Worm (Caenorhabditis elegans) whole organism, L1 larva: ENCODE data around the gene F54F2.7.

Experiments
- C04F5.9 ChIP-seq: sonication (generic microtip); optimal IDR thresholded peaks from 2 replicates; lab custom pipeline; 2016; ENCODE audit warnings: missing genetic modification characterization, missing compliant biosample characterization
- C16A3.4 ChIP-seq: fragments of 150-350 bp; optimal IDR thresholded peaks from 2 replicates; lab custom pipeline; 2014; ENCODE audit warnings: missing biosample characterization, missing genetic modification characterization
- C34B4.2 ChIP-seq: sonication (generic microtip); optimal IDR thresholded peaks from 2 replicates; lab custom pipeline; 2017; ENCODE audit warnings: mild to moderate bottlenecking, missing genetic modification characterization, missing compliant biosample characterization
- aha-1 ChIP-seq: fragments of 150-350 bp; optimal IDR thresholded peaks from 2 replicates; lab custom pipeline; 2014; ENCODE audit warnings: missing biosample characterization, missing genetic modification characterization
- aly-2 ChIP-seq: fragments of 150-350 bp; optimal IDR thresholded peaks from 2 replicates; lab custom pipeline; 2014; ENCODE audit warnings: missing biosample characterization, missing genetic modification characterization
- ama-1 ChIP-seq: fragments of 150-350 bp; optimal IDR thresholded peaks from 2 replicates; lab custom pipeline; 2014
- blmp-1 ChIP-seq: fragments of 150-350 bp; optimal IDR thresholded peaks from 2 replicates; lab custom pipeline; 2014; ENCODE audit warnings: missing biosample characterization, missing genetic modification characterization
- ceh-63 ChIP-seq: fragments of 200-800 bp; sonication (Bioruptor generic); optimal IDR thresholded peaks from 2 replicates; lab custom pipeline; 2018; ENCODE audit warnings: mild to moderate bottlenecking, missing genetic modification characterization, missing compliant biosample characterization
- ceh-90 ChIP-seq: sonication (generic microtip); optimal IDR thresholded peaks from 2 replicates; lab custom pipeline; 2016; ENCODE audit warnings: missing genetic modification characterization, missing compliant biosample characterization
- ces-1 ChIP-seq: fragments of 150-350 bp; optimal IDR thresholded peaks from 2 replicates; lab custom pipeline; 2014; ENCODE audit warnings: missing biosample characterization, missing genetic modification reagents, missing genetic modification characterization
- dsc-1 ChIP-seq: sonication (generic microtip); optimal IDR thresholded peaks from 2 replicates; lab custom pipeline; 2016; ENCODE audit warnings: mild to moderate bottlenecking, missing genetic modification characterization, missing compliant biosample characterization
- efl-1 ChIP-seq, 4 experiments: fragments of 150-350 bp; optimal IDR thresholded peaks in 3 of 4; peaks in 1 of 4; 1 replicate in 1 of 4; 2 replicates in 3 of 4; lab custom pipeline; 2014; ENCODE audit warnings: missing biosample characterization in 2 of 4, missing genetic modification characterization in 2 of 4, missing genetic modification reagents in 2 of 4
- efl-3 ChIP-seq: fragments of 200-800 bp; sonication (Bioruptor generic); optimal IDR thresholded peaks from 2 replicates; lab custom pipeline; 2018; ENCODE audit warnings: mild to moderate bottlenecking, missing genetic modification characterization, missing compliant biosample characterization
- elt-2 ChIP-seq: sonication (generic microtip); optimal IDR thresholded peaks from 2 replicates; lab custom pipeline; 2016; ENCODE audit warnings: missing genetic modification characterization, mild to moderate bottlenecking, inconsistent platforms, missing compliant biosample characterization, missing genetic modification reagents
- elt-3 ChIP-seq, 6 experiments: fragments of 150-350 bp in 1 of 6; sonication (generic microtip); optimal IDR thresholded peaks; 2 replicates each; lab custom pipeline; 2017 to 2018; ENCODE audit warnings: missing biosample characterization in 6 of 6, missing genetic modification characterization in 6 of 6, inconsistent platforms in 1 of 6
- ets-5 ChIP-seq: fragments of 200-800 bp; sonication (Bioruptor generic); IDR thresholded peaks from 2 replicates; pipeline ENCODE4 v1.3.6; 2022; ENCODE audit warnings: missing genetic modification characterization, missing compliant biosample characterization
- fkh-10 ChIP-seq: sonication (generic microtip); optimal IDR thresholded peaks from 2 replicates; lab custom pipeline; 2017; ENCODE audit warnings: missing biosample characterization, missing genetic modification reagents, missing genetic modification characterization
- fkh-4 ChIP-seq: sonication (generic microtip); optimal IDR thresholded peaks from 2 replicates; lab custom pipeline; 2016; ENCODE audit warnings: missing compliant biosample characterization, missing genetic modification characterization, borderline replicate concordance
- fkh-8 ChIP-seq: sonication (generic microtip); optimal IDR thresholded peaks from 2 replicates; lab custom pipeline; 2016; ENCODE audit warnings: mild to moderate bottlenecking, missing genetic modification characterization, missing compliant biosample characterization
- fos-1 ChIP-seq: fragments of 150-350 bp; optimal IDR thresholded peaks from 2 replicates; lab custom pipeline; 2014; ENCODE audit warnings: missing biosample characterization, missing genetic modification characterization
- hlh-4 ChIP-seq: sonication (generic microtip); optimal IDR thresholded peaks from 2 replicates; lab custom pipeline; 2016; ENCODE audit warnings: mild to moderate bottlenecking, missing genetic modification characterization, missing compliant biosample characterization
- hpl-2 ChIP-seq: fragments of 150-350 bp; optimal IDR thresholded peaks from 2 replicates; lab custom pipeline; 2014; ENCODE audit warnings: missing biosample characterization, missing genetic modification reagents, missing genetic modification characterization
- irx-1 ChIP-seq: sonication (generic microtip); optimal IDR thresholded peaks from 2 replicates; lab custom pipeline; 2016; ENCODE audit warnings: missing genetic modification characterization, missing compliant biosample characterization
- isw-1 ChIP-seq: fragments of 200-800 bp; sonication (Bioruptor generic); IDR thresholded peaks from 2 replicates; pipeline ENCODE4 v1.3.6; 2022; ENCODE audit warnings: missing genetic modification characterization, missing compliant biosample characterization
- lin-13 ChIP-seq: fragments of 150-350 bp; optimal IDR thresholded peaks from 2 replicates; lab custom pipeline; 2014; ENCODE audit warnings: missing biosample characterization, missing genetic modification reagents, missing genetic modification characterization
- lin-15B ChIP-seq: fragments of 150-350 bp; sonication (generic microtip); optimal IDR thresholded peaks from 3 replicates; lab custom pipeline; 2014; ENCODE audit warnings: missing biosample characterization, missing genetic modification characterization
- lin-35 ChIP-seq, 2 experiments: fragments of 150-350 bp; optimal IDR thresholded peaks; 2 replicates each; lab custom pipeline; 2014; ENCODE audit warnings: missing biosample characterization in 2 of 2, missing genetic modification characterization in 2 of 2, missing genetic modification reagents in 2 of 2
- lsy-2 ChIP-seq, 2 experiments: fragments of 150-350 bp; optimal IDR thresholded peaks; 2 replicates each; lab custom pipeline; 2014; ENCODE audit warnings: missing biosample characterization in 2 of 2, missing genetic modification characterization in 2 of 2
- mab-9 ChIP-seq: fragments of 200-800 bp; sonication (Bioruptor generic); IDR thresholded peaks from 2 replicates; pipeline ENCODE4 v1.3.6; 2022; ENCODE audit warnings: missing genetic modification reagents, missing genetic modification characterization, missing compliant biosample characterization
- mdl-1 ChIP-seq, 2 experiments: fragments of 150-350 bp; optimal IDR thresholded peaks; 2 replicates each; lab custom pipeline; 2014 to 2017; ENCODE audit warnings: missing biosample characterization in 2 of 2, missing genetic modification characterization in 2 of 2, inconsistent platforms in 1 of 2
- mef-2 ChIP-seq: fragments of 150-350 bp; optimal IDR thresholded peaks from 2 replicates; lab custom pipeline; 2014; ENCODE audit warnings: missing biosample characterization, missing genetic modification characterization
- mep-1 ChIP-seq: fragments of 150-350 bp; optimal IDR thresholded peaks from 2 replicates; lab custom pipeline; 2014; ENCODE audit warnings: missing biosample characterization, missing genetic modification characterization
- nhr-11 ChIP-seq: fragments of 150-350 bp; optimal IDR thresholded peaks from 2 replicates; lab custom pipeline; 2014; ENCODE audit warnings: missing biosample characterization, missing genetic modification characterization
- nhr-19 ChIP-seq: fragments of 200-800 bp; sonication (Bioruptor generic); conservative IDR thresholded peaks from 2 replicates; pipeline ENCODE4 v1.3.6; 2022; ENCODE audit warnings: missing genetic modification characterization, missing compliant biosample characterization
- nhr-20 ChIP-seq: sonication (generic microtip); optimal IDR thresholded peaks from 2 replicates; lab custom pipeline; 2016; ENCODE audit warnings: mild to moderate bottlenecking, missing genetic modification characterization, missing compliant biosample characterization
- nhr-237 ChIP-seq: fragments of 150-350 bp; optimal IDR thresholded peaks from 2 replicates; lab custom pipeline; 2014; ENCODE audit warnings: missing biosample characterization, missing genetic modification characterization
- nhr-28 ChIP-seq: fragments of 150-350 bp; optimal IDR thresholded peaks from 2 replicates; lab custom pipeline; 2014; ENCODE audit warnings: missing biosample characterization, missing genetic modification characterization
- nhr-47 ChIP-seq: sonication (generic microtip); optimal IDR thresholded peaks from 2 replicates; lab custom pipeline; 2016; ENCODE audit warnings: mild to moderate bottlenecking, missing genetic modification characterization, moderate library complexity, missing compliant biosample characterization
- nhr-77 ChIP-seq: fragments of 150-350 bp; optimal IDR thresholded peaks from 2 replicates; lab custom pipeline; 2014; ENCODE audit warnings: missing biosample characterization, missing genetic modification characterization
- nhr-84 ChIP-seq: sonication (generic microtip); optimal IDR thresholded peaks from 2 replicates; lab custom pipeline; 2017; ENCODE audit warnings: missing biosample characterization, missing genetic modification characterization
- pag-3 ChIP-seq: sonication (generic microtip); optimal IDR thresholded peaks from 2 replicates; lab custom pipeline; 2017; ENCODE audit warnings: missing genetic modification characterization, mild to moderate bottlenecking, missing compliant biosample characterization, antibody characterized with exemption, borderline replicate concordance; ENCODE audit not compliant: insufficient read depth
- rnt-1 ChIP-seq: sonication (generic microtip); optimal IDR thresholded peaks from 2 replicates; lab custom pipeline; 2016; ENCODE audit warnings: mild to moderate bottlenecking, missing genetic modification characterization, moderate library complexity, missing compliant biosample characterization
- skn-1 ChIP-seq: fragments of 150-350 bp; optimal IDR thresholded peaks from 2 replicates; lab custom pipeline; 2014; ENCODE audit warnings: missing biosample characterization, missing genetic modification characterization
- snpc-4 ChIP-seq: fragments of 150-350 bp; optimal IDR thresholded peaks from 2 replicates; lab custom pipeline; 2014; ENCODE audit warnings: missing biosample characterization, missing genetic modification characterization
- sox-4 ChIP-seq: sonication (generic microtip); optimal IDR thresholded peaks from 2 replicates; lab custom pipeline; 2016; ENCODE audit warnings: missing genetic modification characterization, missing compliant biosample characterization
- sup-37 ChIP-seq: fragments of 200-800 bp; sonication (Bioruptor generic); optimal IDR thresholded peaks from 2 replicates; lab custom pipeline; 2018; ENCODE audit warnings: mild to moderate bottlenecking, missing genetic modification characterization, missing compliant biosample characterization
- swsn-7 ChIP-seq: sonication (generic microtip); optimal IDR thresholded peaks from 2 replicates; lab custom pipeline; 2016; ENCODE audit warnings: missing genetic modification characterization, missing compliant biosample characterization
- tbx-2 ChIP-seq: sonication (generic microtip); optimal IDR thresholded peaks from 2 replicates; lab custom pipeline; 2016; ENCODE audit warnings: missing genetic modification characterization, missing compliant biosample characterization
- tlp-1 ChIP-seq: fragments of 150-350 bp; optimal IDR thresholded peaks from 2 replicates; lab custom pipeline; 2014; ENCODE audit warnings: missing biosample characterization, missing genetic modification characterization
- unc-30 ChIP-seq: sonication (generic microtip); optimal IDR thresholded peaks from 2 replicates; lab custom pipeline; 2017; ENCODE audit warnings: missing biosample characterization, missing genetic modification characterization
- unc-62 ChIP-seq: fragments of 150-350 bp; optimal IDR thresholded peaks from 2 replicates; lab custom pipeline; 2014; ENCODE audit warnings: missing biosample characterization, missing genetic modification reagents, missing genetic modification characterization
- xbp-1 ChIP-seq: sonication (generic microtip); optimal IDR thresholded peaks from 2 replicates; lab custom pipeline; 2016; ENCODE audit warnings: missing genetic modification characterization, missing compliant biosample characterization
- ztf-11 ChIP-seq, 2 experiments: sonication (generic microtip); optimal IDR thresholded peaks; 2 replicates each; lab custom pipeline; 2016 to 2017; ENCODE audit warnings: missing genetic modification characterization in 2 of 2, missing biosample characterization in 1 of 2, missing compliant biosample characterization in 1 of 2

F54F2.7 gene

DNA sequence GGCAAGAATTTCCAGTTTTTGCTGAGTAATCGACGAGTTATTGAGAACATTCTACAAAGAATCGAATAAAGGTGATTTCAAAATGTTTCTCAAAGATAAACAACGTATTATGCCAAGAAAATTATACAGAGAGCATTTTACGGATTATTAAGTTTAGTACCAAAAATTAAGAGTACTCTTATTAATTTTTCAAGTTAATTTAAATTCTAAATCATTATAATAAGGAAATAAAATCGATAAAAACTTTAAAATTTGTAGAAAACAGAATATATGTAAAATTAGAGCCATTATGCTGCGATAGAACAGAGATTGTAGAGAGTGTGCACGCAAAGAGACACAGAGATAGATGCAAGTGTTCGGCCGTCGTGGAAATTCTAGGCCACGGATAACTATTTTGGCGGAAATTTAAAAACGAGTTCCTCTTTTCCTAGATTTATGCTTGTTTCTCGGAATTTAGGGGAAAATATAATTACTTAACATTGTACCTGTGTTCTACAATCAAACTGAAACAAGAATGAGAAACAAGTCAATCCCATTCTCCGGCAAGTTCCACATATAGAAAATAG lies 43.4 kb upstream of the F54F2.7 start, which contains the start of gene F44E2.9 (continued):
- TF ChIP-seq elt-3 (tag; optimal IDR thresholded peaks at IDR 0.05; lab: Kevin White, UChicago) (peak in 1 of 6 experiments; percentile 58), unc-62 (GFP tag; lab: Kevin White, UChicago) (no peak), nhr-237 (tag; lab: Kevin White, UChicago) (no peak), isw-1 (GFP tag; lab: Robert Waterston, UW) (peak; percentile 67), unc-30 (tag; lab: Kevin White, UChicago) (no peak), nhr-84 (tag; lab: Kevin White, UChicago) (no peak), aha-1 (tag; lab: Kevin White, UChicago) (no peak), pag-3 (tag; lab: Kevin White, UChicago) (no peak), lin-15B (peak; percentile 33), fkh-10 (peak; percentile 7), C16A3.4 (peak; percentile 39), elt-2 (tag; lab: Kevin White, UChicago) (peak; percentile 16), nhr-77 (no peak), xbp-1 (tag; lab: Kevin White, UChicago) (peak; percentile 65), mab-9 (no peak), rnt-1 (peak; percentile 96), sox-4 (tag; lab: Kevin White, UChicago) (no peak), nhr-11 (tag; lab: Kevin White, UChicago) (no peak), lsy-2 (tag; optimal IDR thresholded peaks at IDR 0.05; lab: Kevin White, UChicago) (peak; percentile 76 to 86), fkh-4 (tag; lab: Kevin White, UChicago) (peak; percentile 69), nhr-47 (tag; lab: Kevin White, UChicago) (no peak), mep-1 (tag; lab: Kevin White, UChicago) (peak; percentile 65), blmp-1 (tag; lab: Kevin White, UChicago) (peak; percentile 16), nhr-28 (tag; lab: Kevin White, UChicago) (no peak), fkh-8 (peak; percentile 43), hpl-2 (no peak), hlh-4 (tag; lab: Kevin White, UChicago) (no peak), C34B4.2 (tag; lab: Kevin White, UChicago) (no peak), snpc-4 (peak; percentile 22), tbx-2 (tag; lab: Kevin White, UChicago) (peak; percentile 77), ztf-11 (tag; optimal IDR thresholded peaks at IDR 0.05; lab: Kevin White, UChicago) (peak in 1 of 2 experiments; percentile 78), aly-2 (tag; lab: Kevin White, UChicago) (no peak), nhr-20 (peak; percentile 70), ceh-90 (tag; lab: Kevin White, UChicago) (peak; percentile 88), sup-37 (GFP tag; lab: Kevin White, UChicago) (no peak), lin-35 (GFP tag; optimal IDR thresholded peaks at IDR 0.05; lab: Kevin White, UChicago) (peak; percentile 96), irx-1 (tag; lab: Kevin White, UChicago) (peak; percentile 62), efl-3 (GFP tag; lab: Kevin White, UChicago) (no peak), mdl-1 (tag; optimal IDR thresholded peaks at IDR 0.05; lab: Kevin White, UChicago) (peak in 1 of 2 experiments; percentile 20), fos-1 (tag; lab: Kevin White, UChicago) (no peak), ama-1 (lab: Kevin White, UChicago) (no peak), tlp-1 (tag; lab: Kevin White, UChicago) (no peak), ceh-63 (no peak), mef-2 (no peak), C04F5.9 (tag; lab: Kevin White, UChicago) (peak; percentile 69), lin-13 (peak; percentile 26), skn-1 (tag; lab: Kevin White, UChicago) (peak; percentile 81), ces-1 (no peak), swsn-7 (tag; lab: Kevin White, UChicago) (peak; percentile 69), ets-5 (GFP tag; lab: Robert Waterston, UW) (no peak), nhr-19 (peak; percentile 55), efl-1 (optimal IDR thresholded peaks at IDR 0.05; lab: Kevin White, UChicago) (peak; percentile 94 to 95), efl-1 (GFP tag; optimal IDR thresholded peaks at IDR 0.05 in 1 of 2; lab: Kevin White, UChicago) (peak; percentile 94 to 99), dsc-1 (tag; lab: Kevin White, UChicago) (no peak)
